Fruit fly (Drosophila melanogaster): ENCODE results near the gene CG42613.
A peak's percentile ranks its signal among the peaks of the same experiment; 100 is the strongest.

The CG42613 gene

dm6 chr3R:18980863-18981536 is 52.0 kb downstream of the CG42613 start, which contains the start of the genes dnk and Smu1:
Gene dnk (plus strand): TSS chr3R:18980995.
Gene Smu1 (minus strand): TSS chr3R:18981324.
- no peak for TF ChIP-seq CTCF (optimal IDR thresholded peaks at IDR 0.05)
- TF ChIP-seq CG8478 (optimal IDR thresholded peaks at IDR 0.05): no peak

dm6 chr3R:18983614-18984185 is 54.7 kb downstream of the CG42613 start, which contains the start of the genes snRNP-U1-C and gukh:
Gene snRNP-U1-C (minus strand): TSS chr3R:18983650.
Gene gukh (plus strand): TSS chr3R:18984025.
- peak; percentile 74 to 79 for TF ChIP-seq CTCF (optimal IDR thresholded peaks at IDR 0.05)
- TF ChIP-seq CG8478 (optimal IDR thresholded peaks at IDR 0.05): no peak

dm6 chr3R:18985114-18985785 is 56.3 kb downstream of the CG42613 start:
- no peak for TF ChIP-seq CTCF (optimal IDR thresholded peaks at IDR 0.05)
- TF ChIP-seq CG8478 (optimal IDR thresholded peaks at IDR 0.05): no peak

- TF ChIP-seq CG8478 (optimal IDR thresholded peaks at IDR 0.05) (no peak), CTCF (optimal IDR thresholded peaks at IDR 0.05) (no peak)
Measured at dm6 chr3R:18986089-18986887, 57.3 kb downstream of the CG42613 start.

dm6 chr3R:18987428-18988416 is 58.7 kb downstream of the CG42613 start:
- TF ChIP-seq CTCF (optimal IDR thresholded peaks at IDR 0.05): no peak
- no peak for TF ChIP-seq CG8478 (optimal IDR thresholded peaks at IDR 0.05)

dm6 chr3R:18988957-18989818 is 60.2 kb downstream of the CG42613 start:
- no peak for TF ChIP-seq CTCF (optimal IDR thresholded peaks at IDR 0.05)

- TF ChIP-seq CG8478 (optimal IDR thresholded peaks at IDR 0.05) (no peak), CTCF (optimal IDR thresholded peaks at IDR 0.05) (no peak)
Measured at dm6 chr3R:18989819-18990137, 60.8 kb downstream of the CG42613 start.

dm6 chr3R:18990514-18990913 is 61.5 kb downstream of the CG42613 start:
- TF ChIP-seq CTCF (optimal IDR thresholded peaks at IDR 0.05) (no peak), CG8478 (optimal IDR thresholded peaks at IDR 0.05) (no peak)

DNA sequence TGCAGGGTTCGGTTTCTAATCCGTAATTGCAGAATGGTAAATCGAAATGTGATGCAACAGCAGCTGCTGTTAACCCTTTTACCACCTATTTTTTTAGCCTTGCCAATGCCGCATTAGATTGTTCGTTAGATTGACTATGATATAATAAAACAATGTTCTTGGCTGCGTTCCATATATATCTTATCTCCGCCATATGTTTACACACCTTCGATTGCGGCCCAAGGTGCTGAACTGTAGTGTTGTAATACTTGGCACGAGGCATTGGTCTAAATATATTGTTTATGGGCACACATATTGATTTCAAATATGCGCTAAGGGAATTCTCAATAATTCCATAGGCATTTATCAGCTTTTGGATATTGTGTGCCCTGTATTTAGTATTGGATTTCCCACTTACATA is 62.7 kb downstream of the CG42613 start:
- no peak for TF ChIP-seq CTCF (optimal IDR thresholded peaks at IDR 0.05)
- TF ChIP-seq CG8478 (optimal IDR thresholded peaks at IDR 0.05): no peak

DNA sequence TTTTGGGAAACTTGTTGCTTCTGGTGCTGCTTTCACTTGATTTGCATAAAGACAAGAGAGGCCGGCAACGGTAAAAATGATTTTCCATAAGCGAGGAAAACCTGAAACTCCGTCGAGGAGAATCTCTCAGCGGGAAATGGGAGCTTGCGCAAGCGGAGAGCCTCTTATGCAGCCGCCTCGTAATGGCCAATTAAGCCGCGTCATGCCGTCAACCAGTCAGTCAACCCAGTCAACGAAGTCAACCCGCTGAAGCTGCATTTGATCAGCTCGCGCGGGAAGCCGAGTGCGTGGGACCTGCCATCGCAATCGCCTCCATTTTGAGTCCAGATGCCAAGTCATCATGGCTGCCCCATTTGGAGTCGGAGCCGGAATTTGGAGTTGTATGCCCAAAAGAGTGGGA is 64.2 kb downstream of the CG42613 start:
- TF ChIP-seq CG8478 (optimal IDR thresholded peaks at IDR 0.05) (no peak), CTCF (optimal IDR thresholded peaks at IDR 0.05) (no peak)

- TF ChIP-seq CG8478 (optimal IDR thresholded peaks at IDR 0.05): no peak
- TF ChIP-seq CTCF (optimal IDR thresholded peaks at IDR 0.05): no peak
Measured at dm6 chr3R:18995556-18996272, 66.7 kb downstream of the CG42613 start.

- TF ChIP-seq CTCF (optimal IDR thresholded peaks at IDR 0.05): no peak
- no peak for TF ChIP-seq CG8478 (optimal IDR thresholded peaks at IDR 0.05)
Measured at dm6 chr3R:18997388-18998287, 68.6 kb downstream of the CG42613 start.
